Worm (Caenorhabditis elegans): ENCODE data around the gene sdc-1.

Gene sdc-1

ce11 chrX:16258503-16258902, 17.1 kb upstream of the sdc-1 start:
- TF ChIP-seq cebp-1 (GFP tag; IDR thresholded peaks at IDR 0.05) = no peak
- TF ChIP-seq cebp-1 (tag; optimal IDR thresholded peaks at IDR 0.05) = no peak
- no peak for TF ChIP-seq lsy-27 (tag; optimal IDR thresholded peaks at IDR 0.05; ENCODE audit: borderline replicate concordance, insufficient read depth)
- TF ChIP-seq unc-130 (GFP tag; optimal IDR thresholded peaks at IDR 0.05) = no peak
- TF ChIP-seq snpc-3.4 (tag; optimal IDR thresholded peaks at IDR 0.05) = no peak
- no peak for TF ChIP-seq snpc-4 (GFP tag; optimal IDR thresholded peaks at IDR 0.05)
- peak in 2 of 4 experiments; percentile 44 to 72 for TF ChIP-seq snpc-4 (tag; optimal IDR thresholded peaks at IDR 0.05)

DNA sequence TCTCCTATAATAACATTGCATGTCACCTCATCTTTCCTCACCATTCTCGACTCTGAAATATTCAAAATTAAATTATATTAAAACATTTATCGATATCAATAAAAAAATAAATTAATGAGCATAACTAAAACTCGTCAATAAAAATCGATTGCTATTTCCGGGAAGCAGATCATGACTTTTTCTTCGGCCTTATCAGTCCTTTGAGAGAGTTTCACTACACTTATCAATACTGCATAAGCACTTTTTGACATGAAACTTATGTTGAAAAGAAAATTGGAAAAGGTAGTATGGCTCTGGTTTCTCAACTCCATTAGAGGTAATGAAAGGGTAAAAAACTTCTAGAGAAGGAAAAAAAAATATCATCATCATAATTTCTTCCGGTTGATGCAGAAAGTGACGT, 15.5 kb upstream of the sdc-1 start:
- TF ChIP-seq attf-6 (GFP tag; IDR thresholded peaks at IDR 0.05) (no peak), F10E7.11 (tag; optimal IDR thresholded peaks at IDR 0.05) (no peak), ceh-27 (GFP tag; optimal IDR thresholded peaks at IDR 0.05) (no peak), nhr-80 (tag; optimal IDR thresholded peaks at IDR 0.05) (peak; percentile 48), tbx-9 (tag; optimal IDR thresholded peaks at IDR 0.05; ENCODE audit: borderline replicate concordance) (no peak), ztf-22 (GFP tag; optimal IDR thresholded peaks at IDR 0.05) (no peak), atf-7 (tag; optimal IDR thresholded peaks at IDR 0.05) (peak; percentile 35)

ce11 chrX:16261993-16262392, 13.6 kb upstream of the sdc-1 start, which contains the start of gene sgk-1:
Gene sgk-1, minus strand, starts transcription at chrX:16262122.
- TF ChIP-seq gei-17 (GFP tag; optimal IDR thresholded peaks at IDR 0.05) (no peak), nhr-80 (tag; optimal IDR thresholded peaks at IDR 0.05) (peak; percentile 42), B0035.1 (tag; optimal IDR thresholded peaks at IDR 0.05) (no peak)

- no peak for TF ChIP-seq lin-35 (GFP tag; optimal IDR thresholded peaks at IDR 0.05)
- TF ChIP-seq ceh-58 (GFP tag; IDR thresholded peaks at IDR 0.05) = no peak
- TF ChIP-seq athp-1 (tag; optimal IDR thresholded peaks at IDR 0.05) = no peak
- TF ChIP-seq dox-1 (GFP tag; IDR thresholded peaks at IDR 0.05) = no peak
- no peak for TF ChIP-seq Y53G8AR.9 (GFP tag; conservative IDR thresholded peaks at IDR 0.05)
- TF ChIP-seq lin-54 (GFP tag; optimal IDR thresholded peaks at IDR 0.05) = no peak
- TF ChIP-seq ztf-22 (GFP tag; optimal IDR thresholded peaks at IDR 0.05) = no peak
- TF ChIP-seq tbx-9 (tag; optimal IDR thresholded peaks at IDR 0.05; ENCODE audit: borderline replicate concordance) = no peak
- TF ChIP-seq nhr-27 (tag; optimal IDR thresholded peaks at IDR 0.05) = no peak
Observed at ce11 chrX:16263287-16263686, 12.3 kb upstream of the sdc-1 start.

- TF ChIP-seq athp-1 (tag; optimal IDR thresholded peaks at IDR 0.05) = no peak
- TF ChIP-seq zfh-2 (GFP tag; conservative IDR thresholded peaks at IDR 0.05) = 0 out of 2 replicates have a peak, but pooled peaks have one; percentile 12
- no peak for TF ChIP-seq T26A5.8 (tag; optimal IDR thresholded peaks at IDR 0.05)
Observed at ce11 chrX:16265636-16266384, 9.8 kb upstream of the sdc-1 start, which contains the start of gene mua-6. Gene mua-6, minus strand, starts transcription at chrX:16265686.

ce11 chrX:16269969-16270368, 5.6 kb upstream of the sdc-1 start, which contains the start of gene ifa-3:
Gene ifa-3, minus strand, starts transcription at chrX:16270069.
- TF ChIP-seq K12H6.12 (tag; optimal IDR thresholded peaks at IDR 0.05) = no peak
- no peak for TF ChIP-seq bed-1 (GFP tag; IDR thresholded peaks at IDR 0.05)
- no peak for TF ChIP-seq Y67H2A.10 (GFP tag; conservative IDR thresholded peaks at IDR 0.05)
- no peak for TF ChIP-seq unc-62 (GFP tag; optimal IDR thresholded peaks at IDR 0.05)
- no peak for TF ChIP-seq somi-1 (GFP tag; optimal IDR thresholded peaks at IDR 0.05)
- no peak for TF ChIP-seq attf-3 (GFP tag; conservative IDR thresholded peaks at IDR 0.05)
- no peak for TF ChIP-seq ztf-18 (tag; optimal IDR thresholded peaks at IDR 0.05)
- no peak for TF ChIP-seq madf-6 (GFP tag; IDR thresholded peaks at IDR 0.05)
- no peak for TF ChIP-seq nhr-120 (GFP tag; IDR thresholded peaks at IDR 0.05)
- no peak for TF ChIP-seq F23B12.7 (tag; optimal IDR thresholded peaks at IDR 0.05; ENCODE audit: insufficient read depth)
- TF ChIP-seq D2030.7 (GFP tag; IDR thresholded peaks at IDR 0.05) = no peak
